Worm (Caenorhabditis elegans) whole organism, L2 larva: ENCODE results near the gene F47G9.4.

Source experiments
- C34F6.9 ChIP-seq: fragments of 150-350 bp; optimal IDR thresholded peaks from 2 replicates; lab custom pipeline; 2014; ENCODE audit warnings: missing biosample characterization, missing genetic modification characterization
- F13H6.1 ChIP-seq: sonication (generic microtip); optimal IDR thresholded peaks from 2 replicates; lab custom pipeline; 2016; ENCODE audit warnings: missing genetic modification characterization, missing compliant biosample characterization
- R02D3.7 ChIP-seq: fragments of 150-350 bp; optimal IDR thresholded peaks from 2 replicates; lab custom pipeline; 2014; ENCODE audit warnings: missing biosample characterization, missing genetic modification characterization
- Y55F3AM.14 ChIP-seq: fragments of 200-800 bp; sonication (Bioruptor generic); optimal IDR thresholded peaks from 2 replicates; lab custom pipeline; 2018; ENCODE audit warnings: mild to moderate bottlenecking, missing genetic modification characterization, missing compliant biosample characterization
- ZK546.5 ChIP-seq: sonication (generic microtip); optimal IDR thresholded peaks from 2 replicates; lab custom pipeline; 2017; ENCODE audit warnings: missing biosample characterization, missing genetic modification characterization
- aly-2 ChIP-seq: fragments of 150-350 bp; optimal IDR thresholded peaks from 2 replicates; lab custom pipeline; 2014; ENCODE audit warnings: missing biosample characterization, missing genetic modification characterization
- blmp-1 ChIP-seq: sonication (generic microtip); optimal IDR thresholded peaks from 2 replicates; lab custom pipeline; 2017; ENCODE audit warnings: missing genetic modification characterization, mild to moderate bottlenecking, missing compliant biosample characterization, antibody characterized with exemption, moderate library complexity; ENCODE audit not compliant: insufficient read depth
- ceh-82 ChIP-seq: fragments of 150-350 bp; optimal IDR thresholded peaks from 2 replicates; lab custom pipeline; 2014; ENCODE audit warnings: missing biosample characterization, missing genetic modification characterization
- crh-2 ChIP-seq: sonication (generic microtip); optimal IDR thresholded peaks from 2 replicates; lab custom pipeline; 2017; ENCODE audit warnings: missing biosample characterization, missing genetic modification characterization
- dmd-4 ChIP-seq: sonication (generic microtip); optimal IDR thresholded peaks from 2 replicates; lab custom pipeline; 2017; ENCODE audit warnings: missing biosample characterization, missing genetic modification characterization
- egl-27 ChIP-seq: sonication (generic microtip); optimal IDR thresholded peaks from 3 replicates; lab custom pipeline; 2017; ENCODE audit warnings: missing biosample characterization, missing genetic modification reagents, missing genetic modification characterization
- elt-1 ChIP-seq: fragments of 150-350 bp; optimal IDR thresholded peaks from 2 replicates; lab custom pipeline; 2014; ENCODE audit warnings: missing biosample characterization, missing genetic modification characterization
- elt-3 ChIP-seq: sonication (generic microtip); optimal IDR thresholded peaks from 2 replicates; lab custom pipeline; 2017; ENCODE audit warnings: missing biosample characterization, missing genetic modification characterization
- fos-1 ChIP-seq: fragments of 150-350 bp; optimal IDR thresholded peaks from 2 replicates; lab custom pipeline; 2014; ENCODE audit warnings: missing biosample characterization, missing genetic modification characterization
- lin-11 ChIP-seq: fragments of 150-350 bp; sonication (generic microtip); optimal IDR thresholded peaks from 2 replicates; lab custom pipeline; 2014; ENCODE audit warnings: missing biosample characterization, missing genetic modification characterization, inconsistent platforms, mixed read lengths
- lin-13 ChIP-seq: fragments of 150-350 bp; optimal IDR thresholded peaks from 2 replicates; lab custom pipeline; 2014; ENCODE audit warnings: missing biosample characterization, missing genetic modification reagents, missing genetic modification characterization
- lin-39 ChIP-seq: fragments of 150-350 bp; optimal IDR thresholded peaks from 2 replicates; lab custom pipeline; 2014; ENCODE audit warnings: missing biosample characterization, missing genetic modification reagents, missing genetic modification characterization
- lsy-2 ChIP-seq, 2 experiments: fragments of 150-350 bp in 1 of 2; sonication (generic microtip) in 1 of 2; optimal IDR thresholded peaks; 2 replicates each; lab custom pipeline; 2014 to 2017; ENCODE audit warnings: missing biosample characterization in 2 of 2, missing genetic modification characterization in 2 of 2
- mab-5 ChIP-seq: fragments of 150-350 bp; optimal IDR thresholded peaks from 2 replicates; lab custom pipeline; 2014; ENCODE audit warnings: missing biosample characterization, missing genetic modification characterization
- mbf-1 ChIP-seq: sonication (generic microtip); optimal IDR thresholded peaks from 2 replicates; lab custom pipeline; 2017; ENCODE audit warnings: missing biosample characterization, missing genetic modification characterization
- mdl-1 ChIP-seq, 2 experiments: fragments of 150-350 bp in 1 of 2; sonication (generic microtip) in 1 of 2; optimal IDR thresholded peaks; 2 replicates each; lab custom pipeline; 2017; ENCODE audit warnings: missing biosample characterization in 2 of 2, missing genetic modification characterization in 2 of 2
- nhr-10 ChIP-seq: sonication (generic microtip); optimal IDR thresholded peaks from 2 replicates; lab custom pipeline; 2017; ENCODE audit warnings: missing biosample characterization, missing genetic modification characterization
- nhr-11 ChIP-seq: fragments of 150-350 bp; optimal IDR thresholded peaks from 2 replicates; lab custom pipeline; 2014; ENCODE audit warnings: missing biosample characterization, missing genetic modification characterization
- nhr-12 ChIP-seq: fragments of 150-350 bp; optimal IDR thresholded peaks from 2 replicates; lab custom pipeline; 2014; ENCODE audit warnings: missing biosample characterization, missing genetic modification characterization
- nhr-129 ChIP-seq: fragments of 150-350 bp; optimal IDR thresholded peaks from 2 replicates; lab custom pipeline; 2014; ENCODE audit warnings: missing biosample characterization, missing genetic modification characterization
- nhr-21 ChIP-seq: fragments of 150-350 bp; optimal IDR thresholded peaks from 2 replicates; lab custom pipeline; 2014; ENCODE audit warnings: missing biosample characterization, missing genetic modification characterization
- nhr-23 ChIP-seq: fragments of 150-350 bp; optimal IDR thresholded peaks from 2 replicates; lab custom pipeline; 2014; ENCODE audit warnings: missing biosample characterization, missing genetic modification reagents, missing genetic modification characterization
- nhr-25 ChIP-seq: fragments of 150-350 bp; sonication (generic microtip); optimal IDR thresholded peaks from 3 replicates; lab custom pipeline; 2014; ENCODE audit warnings: missing biosample characterization, missing genetic modification characterization
- nhr-6 ChIP-seq: fragments of 150-350 bp; optimal IDR thresholded peaks from 2 replicates; lab custom pipeline; 2014; ENCODE audit warnings: missing biosample characterization, missing genetic modification characterization
- nhr-77 ChIP-seq: fragments of 150-350 bp; optimal IDR thresholded peaks from 2 replicates; lab custom pipeline; 2014; ENCODE audit warnings: missing biosample characterization, missing genetic modification characterization
- sem-4 ChIP-seq: fragments of 150-350 bp; optimal IDR thresholded peaks from 2 replicates; lab custom pipeline; 2014; ENCODE audit warnings: missing biosample characterization, missing genetic modification reagents, missing genetic modification characterization
- skn-1 ChIP-seq: sonication (generic microtip); optimal IDR thresholded peaks from 2 replicates; lab custom pipeline; 2017; ENCODE audit warnings: missing biosample characterization, missing genetic modification characterization
- sma-3 ChIP-seq: sonication (generic microtip); optimal IDR thresholded peaks from 2 replicates; lab custom pipeline; 2016; ENCODE audit warnings: missing genetic modification reagents, missing genetic modification characterization, missing compliant biosample characterization
- sma-9 ChIP-seq, 2 experiments: fragments of 150-350 bp in 1 of 2; sonication (generic microtip) in 1 of 2; optimal IDR thresholded peaks; 2 replicates each; lab custom pipeline; 2014 to 2016; ENCODE audit warnings: missing genetic modification characterization in 2 of 2, mild to moderate bottlenecking in 1 of 2, missing biosample characterization in 1 of 2, missing compliant biosample characterization in 1 of 2, missing genetic modification reagents in 1 of 2, moderate library complexity in 1 of 2
- snpc-4 ChIP-seq: fragments of 150-350 bp; optimal IDR thresholded peaks from 2 replicates; lab custom pipeline; 2014; ENCODE audit warnings: missing biosample characterization, missing genetic modification characterization
- unc-55 ChIP-seq: fragments of 150-350 bp; sonication (generic microtip); optimal IDR thresholded peaks from 3 replicates; lab custom pipeline; 2014; ENCODE audit warnings: missing biosample characterization, missing genetic modification reagents, missing genetic modification characterization
- unc-62 ChIP-seq: fragments of 150-350 bp; optimal IDR thresholded peaks from 2 replicates; lab custom pipeline; 2014; ENCODE audit warnings: missing biosample characterization, missing genetic modification reagents, missing genetic modification characterization
- zag-1 ChIP-seq: fragments of 150-350 bp; optimal IDR thresholded peaks from 2 replicates; lab custom pipeline; 2014; ENCODE audit warnings: missing biosample characterization, missing genetic modification characterization
- ztf-11 ChIP-seq: sonication (generic microtip); optimal IDR thresholded peaks from 2 replicates; lab custom pipeline; 2017; ENCODE audit warnings: missing biosample characterization, missing genetic modification characterization

The F47G9.4 gene

ce11 chrV:11326914-11327367 lies 5.3 kb upstream of the F47G9.4 start, which contains the start of gene tmed-10 (continued):
- no peak for TF ChIP-seq unc-62 (GFP tag; lab: Kevin White, UChicago)
- TF ChIP-seq, all 48 proteins: peak for 12

- TF ChIP-seq F13H6.1 (tag; lab: Kevin White, UChicago) (no peak), mdl-1 (tag; optimal IDR thresholded peaks at IDR 0.05; lab: Kevin White, UChicago) (no peak)
- TF ChIP-seq, all 48 proteins: peak for 0
Measured at ce11 chrV:11323720-11324119, 2.1 kb upstream of the F47G9.4 start, which contains the start of gene str-141. Gene str-141 (minus strand): TSS chrV:11323820.

- TF ChIP-seq crh-2 (tag; lab: Kevin White, UChicago) (no peak), dmd-4 (tag; lab: Kevin White, UChicago) (no peak), nhr-11 (tag; lab: Kevin White, UChicago) (no peak), nhr-129 (no peak), sma-3 (no peak), nhr-23 (tag; lab: Kevin White, UChicago) (no peak), elt-3 (tag; lab: Kevin White, UChicago) (no peak), elt-1 (tag; lab: Kevin White, UChicago) (no peak), snpc-4 (no peak), unc-62 (GFP tag; lab: Kevin White, UChicago) (no peak), skn-1 (tag; lab: Kevin White, UChicago) (no peak), aly-2 (tag; lab: Kevin White, UChicago) (no peak), egl-27 (tag; lab: Kevin White, UChicago) (no peak), lsy-2 (tag; optimal IDR thresholded peaks at IDR 0.05; lab: Kevin White, UChicago) (no peak), nhr-77 (tag; lab: Kevin White, UChicago) (no peak), Y55F3AM.14 (no peak), nhr-21 (tag; lab: Kevin White, UChicago) (no peak)
Measured at ce11 chrV:11320860-11321259, 756 bp downstream of the F47G9.4 start.

ce11 chrV:11316801-11317200 lies 4.8 kb downstream of the F47G9.4 start, which contains the start of gene cutl-18:
Gene cutl-18 (minus strand): TSS chrV:11316901.
- TF ChIP-seq nhr-129 (no peak), lsy-2 (tag; optimal IDR thresholded peaks at IDR 0.05; lab: Kevin White, UChicago) (no peak), ztf-11 (tag; lab: Kevin White, UChicago) (no peak), lin-39 (tag; lab: Kevin White, UChicago) (no peak), egl-27 (tag; lab: Kevin White, UChicago) (no peak), dmd-4 (tag; lab: Kevin White, UChicago) (no peak), unc-55 (GFP tag; lab: Kevin White, UChicago) (no peak), ceh-82 (tag; lab: Kevin White, UChicago) (no peak), zag-1 (tag; lab: Kevin White, UChicago) (no peak)

- TF ChIP-seq skn-1 (tag; lab: Kevin White, UChicago) = no peak
- TF ChIP-seq R02D3.7 (tag; lab: Kevin White, UChicago) = no peak
- TF ChIP-seq lin-11 (tag; lab: Kevin White, UChicago) = peak; percentile 84
- TF ChIP-seq ZK546.5 (tag; lab: Kevin White, UChicago) = no peak
- TF ChIP-seq nhr-10 (tag; lab: Kevin White, UChicago) = no peak
- TF ChIP-seq nhr-12 (tag; lab: Kevin White, UChicago) = no peak
- TF ChIP-seq sma-9 (GFP tag; optimal IDR thresholded peaks at IDR 0.05; lab: Kevin White, UChicago) = peak; percentile 82
- no peak for TF ChIP-seq sma-9 (tag; optimal IDR thresholded peaks at IDR 0.05; lab: Kevin White, UChicago)
- TF ChIP-seq zag-1 (tag; lab: Kevin White, UChicago) = peak; percentile 9
- no peak for TF ChIP-seq elt-1 (tag; lab: Kevin White, UChicago)
- peak in 1 of 2 experiments; percentile 6 for TF ChIP-seq mdl-1 (tag; optimal IDR thresholded peaks at IDR 0.05; lab: Kevin White, UChicago)
- peak; percentile 71 for TF ChIP-seq lin-13 (GFP tag; lab: Kevin White, UChicago)
- no peak for TF ChIP-seq dmd-4 (tag; lab: Kevin White, UChicago)
- TF ChIP-seq unc-62 (GFP tag; lab: Kevin White, UChicago) = no peak
- peak; percentile 46 for TF ChIP-seq C34F6.9
- peak; percentile 79 for TF ChIP-seq nhr-25
- no peak for TF ChIP-seq nhr-23 (tag; lab: Kevin White, UChicago)
- peak; percentile 32 for TF ChIP-seq mbf-1 (tag; lab: Kevin White, UChicago)
- peak; percentile 61 for TF ChIP-seq sem-4
- peak; percentile 59 for TF ChIP-seq snpc-4
- TF ChIP-seq ceh-82 (tag; lab: Kevin White, UChicago) = peak; percentile 40
- peak; percentile 91 for TF ChIP-seq crh-2 (tag; lab: Kevin White, UChicago)
- peak; percentile 64 for TF ChIP-seq egl-27 (tag; lab: Kevin White, UChicago)
- peak; percentile 53 for TF ChIP-seq mab-5
- peak; percentile 76 for TF ChIP-seq fos-1
- no peak for TF ChIP-seq nhr-6
- peak; percentile 81 for TF ChIP-seq sma-3
- TF ChIP-seq nhr-77 (tag; lab: Kevin White, UChicago) = no peak
- TF ChIP-seq ztf-11 (tag; lab: Kevin White, UChicago) = peak; percentile 21
- TF ChIP-seq nhr-21 (tag; lab: Kevin White, UChicago) = peak; percentile 76
- no peak for TF ChIP-seq blmp-1
- TF ChIP-seq Y55F3AM.14 = peak; percentile 85
- peak; percentile 92 for TF ChIP-seq F13H6.1 (tag; lab: Kevin White, UChicago)
Measured at ce11 chrV:11314025-11314880, 7.4 kb downstream of the F47G9.4 start.
